Worm (Caenorhabditis elegans): ENCODE results near the gene bath-33.
"Not testable (repeated sequence)": the region's sequence is repeated elsewhere in the genome, so short reads cannot be mapped to it uniquely, and the experiment has no call there.

ce11 chrII:1556217-1556616 lies 49.8 kb downstream of the bath-33 start, which contains the start of the genes fbxb-54 and fbxb-50:
- not testable (repeated sequence) for TF ChIP-seq unc-62 (GFP tag; optimal IDR thresholded peaks at IDR 0.05); pha-4 (tag; optimal IDR thresholded peaks at IDR 0.05); fos-1 (tag; optimal IDR thresholded peaks at IDR 0.05); nhr-28 (tag; optimal IDR thresholded peaks at IDR 0.05); snpc-4 (tag; optimal IDR thresholded peaks at IDR 0.05); lin-15B (tag; optimal IDR thresholded peaks at IDR 0.05); fkh-10 (GFP tag; optimal IDR thresholded peaks at IDR 0.05); egl-27 (tag; optimal IDR thresholded peaks at IDR 0.05); nhr-25 (tag; optimal IDR thresholded peaks at IDR 0.05); eor-1 (tag; optimal IDR thresholded peaks at IDR 0.05); skn-1 (tag; optimal IDR thresholded peaks at IDR 0.05); pqm-1 (tag; optimal IDR thresholded peaks at IDR 0.05); elt-2 (tag; optimal IDR thresholded peaks at IDR 0.05)
